Fruit fly (Drosophila melanogaster) whole organism, embryonic: ENCODE measurements around the gene Crg-1.

Source experiments
- Bdp1 ChIP-seq: fragments of 200-800 bp; sonication (Bioruptor generic); optimal IDR thresholded peaks from 3 replicates; lab custom pipeline; 2016; ENCODE audit warnings: missing biosample characterization, missing genetic modification characterization
- CG10979 ChIP-seq: fragments of 200-800 bp; sonication (Bioruptor generic); optimal IDR thresholded peaks from 2 replicates; lab custom pipeline; 2018; ENCODE audit warnings: missing biosample characterization, mild to moderate bottlenecking, missing genetic modification characterization, moderate library complexity
- CG12769 ChIP-seq: fragments of 200-800 bp; sonication (Bioruptor generic); optimal IDR thresholded peaks from 2 replicates; lab custom pipeline; 2019; ENCODE audit warnings: missing biosample characterization, mild to moderate bottlenecking, missing genetic modification characterization, moderate library complexity
- CG14441 ChIP-seq: fragments of 200-800 bp; sonication (Bioruptor generic); IDR thresholded peaks from 2 replicates; pipeline ENCODE4 v1.3.6; 2022; ENCODE audit warnings: missing biosample characterization, missing genetic modification characterization
- CG16813 ChIP-seq: fragments of 200-800 bp; sonication (Bioruptor generic); IDR thresholded peaks from 3 replicates; pipeline ENCODE4 v1.3.6; 2022; ENCODE audit warnings: missing biosample characterization, missing genetic modification characterization; ENCODE audit not compliant: partially characterized antibody
- CG2120 ChIP-seq: fragments of 200-800 bp; sonication (Bioruptor generic); optimal IDR thresholded peaks from 3 replicates; lab custom pipeline; 2016; ENCODE audit warnings: missing biosample characterization, missing genetic modification characterization
- CG2202 ChIP-seq: fragments of 200-800 bp; sonication (Bioruptor generic); optimal IDR thresholded peaks from 2 replicates; lab custom pipeline; 2018; ENCODE audit warnings: missing biosample characterization, mild to moderate bottlenecking, missing genetic modification characterization
- CG33213 ChIP-seq: fragments of 200-800 bp; sonication (Bioruptor generic); optimal IDR thresholded peaks from 3 replicates; lab custom pipeline; 2016; ENCODE audit warnings: missing biosample characterization, missing genetic modification characterization
- CG3995 ChIP-seq: fragments of 200-800 bp; sonication (Bioruptor generic); optimal IDR thresholded peaks from 3 replicates; lab custom pipeline; 2016; ENCODE audit warnings: missing biosample characterization, missing genetic modification characterization
- CG4404 ChIP-seq: fragments of 200-800 bp; sonication (Bioruptor generic); IDR thresholded peaks from 2 replicates; pipeline ENCODE4 v1.3.6; 2022; ENCODE audit warnings: missing biosample characterization, missing genetic modification characterization
- CG4854 ChIP-seq: fragments of 200-800 bp; sonication (Bioruptor generic); optimal IDR thresholded peaks from 2 replicates; lab custom pipeline; 2016; ENCODE audit warnings: missing biosample characterization, missing genetic modification characterization, inconsistent platforms
- CG7745 ChIP-seq: fragments of 200-800 bp; sonication (Bioruptor generic); optimal IDR thresholded peaks from 2 replicates; lab custom pipeline; 2018; ENCODE audit warnings: missing biosample characterization, mild to moderate bottlenecking, missing genetic modification characterization, moderate library complexity
- CG7963 ChIP-seq: fragments of 200-800 bp; sonication (Bioruptor generic); IDR thresholded peaks from 3 replicates; pipeline ENCODE4 v1.3.6; 2022; ENCODE audit warnings: missing biosample characterization, missing genetic modification characterization; ENCODE audit not compliant: partially characterized antibody
- CG8089 ChIP-seq: fragments of 200-800 bp; sonication (Bioruptor generic); optimal IDR thresholded peaks from 3 replicates; lab custom pipeline; 2016; ENCODE audit warnings: missing biosample characterization, missing genetic modification characterization
- CG8478 ChIP-seq: fragments of >200 bp; optimal IDR thresholded peaks from 2 replicates; lab custom pipeline; 2018
- CG9876 ChIP-seq: fragments of 200-800 bp; sonication (Bioruptor generic); optimal IDR thresholded peaks from 2 replicates; lab custom pipeline; 2016; ENCODE audit warnings: missing biosample characterization, missing genetic modification characterization
- CTCF ChIP-seq: fragments of 200-800 bp; sonication (Bioruptor generic); optimal IDR thresholded peaks from 2 replicates; lab custom pipeline; 2017; ENCODE audit warnings: missing biosample characterization, mild to moderate bottlenecking, missing genetic modification characterization, moderate library complexity
- CkIIα-i1 ChIP-seq: fragments of 200-800 bp; sonication (Bioruptor generic); IDR thresholded peaks from 2 replicates; pipeline ENCODE4 v1.3.6; 2022; ENCODE audit warnings: missing biosample characterization, missing genetic modification characterization
- Dp ChIP-seq: fragments of 200-800 bp; sonication (Bioruptor generic); optimal IDR thresholded peaks from 2 replicates; lab custom pipeline; 2018; ENCODE audit warnings: missing biosample characterization, mild to moderate bottlenecking, missing genetic modification characterization, moderate library complexity
- Eip74EF ChIP-seq, 2 experiments: fragments of 200-800 bp in 1 of 2; fragments of >200 bp in 1 of 2; sonication (Bioruptor generic) in 1 of 2; optimal IDR thresholded peaks; 2 replicates each; lab custom pipeline; 2017 to 2019; ENCODE audit warnings: missing biosample characterization in 2 of 2, missing genetic modification characterization in 2 of 2, mild to moderate bottlenecking in 1 of 2, moderate library complexity in 1 of 2
- GATAe ChIP-seq: fragments of 200-800 bp; sonication (Bioruptor generic); conservative IDR thresholded peaks from 2 replicates; pipeline ENCODE4 v1.3.6; 2022; ENCODE audit warnings: missing biosample characterization, missing genetic modification characterization
- Mes4 ChIP-seq: fragments of 200-800 bp; sonication (Bioruptor generic); optimal IDR thresholded peaks from 2 replicates; lab custom pipeline; 2016; ENCODE audit warnings: missing biosample characterization, missing genetic modification characterization
- TFAM ChIP-seq: fragments of 200-800 bp; sonication (Bioruptor generic); optimal IDR thresholded peaks from 2 replicates; lab custom pipeline; 2017; ENCODE audit warnings: missing biosample characterization, missing genetic modification characterization, inconsistent platforms
- amos ChIP-seq: fragments of 200-800 bp; sonication (Bioruptor generic); IDR thresholded peaks from 2 replicates; pipeline ENCODE4 v1.3.6; 2022; ENCODE audit warnings: missing biosample characterization, missing genetic modification characterization; ENCODE audit not compliant: partially characterized antibody
- bigmax ChIP-seq: fragments of 200-800 bp; sonication (Bioruptor generic); optimal IDR thresholded peaks from 2 replicates; lab custom pipeline; 2018; ENCODE audit warnings: missing biosample characterization, mild to moderate bottlenecking, missing genetic modification characterization
- chinmo ChIP-seq: fragments of 200-800 bp; sonication (Bioruptor generic); IDR thresholded peaks from 4 replicates; pipeline ENCODE4 v1.3.6; 2022; ENCODE audit warnings: missing biosample characterization, missing genetic modification characterization; ENCODE audit not compliant: partially characterized antibody
- hbn ChIP-seq: fragments of 200-800 bp; sonication (Bioruptor generic); IDR thresholded peaks from 2 replicates; pipeline ENCODE4 v1.3.6; 2022; ENCODE audit warnings: missing biosample characterization, missing genetic modification characterization; ENCODE audit not compliant: partially characterized antibody
- her ChIP-seq: fragments of 200-800 bp; sonication (Bioruptor generic); optimal IDR thresholded peaks from 2 replicates; lab custom pipeline; 2016; ENCODE audit warnings: missing biosample characterization, missing genetic modification characterization
- insv ChIP-seq, 2 experiments: fragments of 200-800 bp; sonication (Bioruptor generic); optimal IDR thresholded peaks; 3 replicates each; lab custom pipeline; 2016 to 2018; ENCODE audit warnings: missing biosample characterization in 2 of 2, missing genetic modification characterization in 2 of 2
- lmd ChIP-seq: fragments of 200-800 bp; sonication (Bioruptor generic); IDR thresholded peaks from 2 replicates; pipeline ENCODE4 v1.3.6; 2022; ENCODE audit warnings: missing biosample characterization, missing genetic modification characterization
- nau ChIP-seq: fragments of 200-800 bp; sonication (Bioruptor generic); optimal IDR thresholded peaks from 3 replicates; lab custom pipeline; 2017; ENCODE audit warnings: missing biosample characterization, mild to moderate bottlenecking, missing genetic modification characterization, missing genetic modification reagents
- sd ChIP-seq: fragments of 200-800 bp; sonication (Bioruptor generic); optimal IDR thresholded peaks from 3 replicates; lab custom pipeline; 2018; ENCODE audit warnings: missing biosample characterization, mild to moderate bottlenecking, missing genetic modification characterization, moderate library complexity
- sens ChIP-seq: fragments of 200-800 bp; sonication (Bioruptor generic); peaks from one replicate; lab custom pipeline; 2016; ENCODE audit warnings: missing biosample characterization, missing genetic modification characterization
- slbo ChIP-seq: fragments of 200-800 bp; sonication (Bioruptor generic); IDR thresholded peaks from 2 replicates; pipeline ENCODE4 v1.3.6; 2022; ENCODE audit warnings: missing biosample characterization, missing genetic modification characterization
- stwl ChIP-seq: fragments of 200-800 bp; sonication (Bioruptor generic); optimal IDR thresholded peaks from 3 replicates; lab custom pipeline; 2018; ENCODE audit warnings: missing biosample characterization, mild to moderate bottlenecking, missing genetic modification characterization, moderate library complexity
- twi ChIP-seq: fragments of 200-800 bp; optimal IDR thresholded peaks from 2 replicates; lab custom pipeline; 2019; ENCODE audit warnings: missing biosample characterization, mild to moderate bottlenecking, missing genetic modification characterization, moderate library complexity
- unc-4 ChIP-seq: fragments of 200-800 bp; sonication (Bioruptor generic); IDR thresholded peaks from 2 replicates; pipeline ENCODE4 v1.3.6; 2022; ENCODE audit warnings: missing biosample characterization, missing genetic modification characterization; ENCODE audit not compliant: partially characterized antibody
- vvl ChIP-seq: fragments of 200-800 bp; sonication (Bioruptor generic); IDR thresholded peaks from 2 replicates; pipeline ENCODE4 v1.3.6; 2022; ENCODE audit warnings: missing biosample characterization, missing genetic modification characterization
- wek ChIP-seq: fragments of 200-800 bp; sonication (Bioruptor generic); optimal IDR thresholded peaks from 3 replicates; lab custom pipeline; 2018; ENCODE audit warnings: missing biosample characterization, mild to moderate bottlenecking, missing genetic modification characterization, moderate library complexity
- zen ChIP-seq: fragments of 200-800 bp; sonication (Bioruptor generic); optimal IDR thresholded peaks from 3 replicates; lab custom pipeline; 2018; ENCODE audit warnings: missing biosample characterization, mild to moderate bottlenecking, missing genetic modification characterization, moderate library complexity
- zf30C ChIP-seq: fragments of 200-800 bp; sonication (Bioruptor generic); optimal IDR thresholded peaks from 3 replicates; lab custom pipeline; 2018; ENCODE audit warnings: missing biosample characterization, mild to moderate bottlenecking, missing genetic modification characterization

Crg-1 gene

DNA sequence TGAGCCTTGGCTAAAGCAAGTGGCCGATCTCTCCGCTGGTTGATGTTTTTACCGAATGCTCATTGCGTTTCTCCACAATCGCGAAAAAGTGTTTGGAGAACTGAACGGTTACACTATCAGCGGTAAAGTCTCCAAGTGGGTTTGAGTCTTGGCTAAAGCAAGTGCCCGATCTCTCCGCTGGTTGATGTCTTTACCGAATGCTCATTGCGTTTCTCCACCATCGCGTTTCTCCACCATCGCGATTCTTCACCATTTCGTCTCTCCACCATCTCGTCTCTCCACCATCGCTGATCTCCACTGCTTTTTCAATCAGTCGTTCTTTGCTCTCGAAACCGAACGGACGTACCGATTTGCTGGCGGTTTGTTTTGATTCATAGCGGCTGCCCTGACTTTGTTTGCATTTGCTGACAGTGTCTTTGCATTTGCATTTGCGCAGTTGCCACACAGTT lies 18.3 kb downstream of the Crg-1 start, which contains the start of gene ec (continued):
- TF ChIP-seq CG8478 (lab: Kevin White, UChicago) (no peak), TFAM (GFP tag; lab: Kevin White, UChicago) (no peak), hbn (GFP tag; lab: Robert Waterston, UW) (no peak), CG10979 (tag; lab: Kevin White, UChicago) (peak; percentile 4), zen (no peak)
- TF ChIP-seq, all 482 proteins: peak for 152

DNA sequence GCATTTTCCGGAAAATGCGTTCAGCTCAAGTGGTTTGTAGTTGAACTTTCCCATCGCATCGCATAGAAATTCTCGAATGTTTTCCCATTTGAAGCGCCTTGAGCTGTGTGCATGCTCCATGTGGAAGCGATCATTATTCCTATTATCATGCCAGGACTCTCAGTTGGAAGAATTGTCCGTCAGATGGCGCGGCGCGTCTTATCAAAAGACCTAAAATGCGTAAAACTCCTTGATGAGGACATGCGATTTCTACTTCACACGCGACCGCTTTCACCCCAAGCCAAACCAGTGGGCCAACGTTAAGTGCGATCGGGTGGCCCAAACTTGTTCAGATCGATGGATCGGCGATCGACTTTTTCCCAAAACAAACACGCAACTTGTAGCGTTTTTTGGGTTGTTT lies 22.6 kb downstream of the Crg-1 start:
- TF ChIP-seq bigmax (GFP tag; lab: Kevin White, UChicago) (no peak), CTCF (GFP tag; lab: Kevin White, UChicago) (peak; percentile 60), twi (tag; lab: Kevin White, UChicago) (peak; percentile 34)

DNA sequence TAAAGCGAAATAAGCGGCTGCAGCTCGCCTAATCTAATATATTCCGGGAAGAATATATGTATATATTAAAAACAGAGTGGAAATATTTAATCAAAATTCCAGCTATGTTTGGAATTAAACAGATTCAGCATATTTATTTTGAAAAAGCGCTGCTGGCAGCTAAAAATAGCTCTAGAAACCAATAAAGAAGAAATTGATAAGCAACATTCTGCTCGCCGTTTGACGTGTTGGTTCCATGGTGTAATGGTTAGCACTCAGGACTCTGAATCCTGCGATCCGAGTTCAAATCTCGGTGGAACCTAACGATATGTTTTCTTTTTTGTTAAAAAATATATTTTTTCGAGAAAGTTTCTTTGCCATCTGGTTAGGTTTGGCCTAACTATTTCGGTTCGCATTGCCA lies 26.4 kb downstream of the Crg-1 start:
- TF ChIP-seq sens (GFP tag; lab: Kevin White, UChicago): peak; percentile 26
- peak; percentile 28; the same call in 1 of the 3 replicates for TF ChIP-seq CG7963 (GFP tag; lab: Robert Waterston, UW)
- peak; percentile 52; the same call in 1 of the 2 replicates for TF ChIP-seq amos (GFP tag; lab: Robert Waterston, UW)
- no peak for TF ChIP-seq slbo (GFP tag; lab: Robert Waterston, UW)
- peak; percentile 53; the same call in 1 of the 3 replicates for TF ChIP-seq CG16813
- peak; percentile 87 for TF ChIP-seq Bdp1 (GFP tag; lab: Kevin White, UChicago)
- TF ChIP-seq CG33213 (GFP tag; lab: Kevin White, UChicago): no peak

DNA sequence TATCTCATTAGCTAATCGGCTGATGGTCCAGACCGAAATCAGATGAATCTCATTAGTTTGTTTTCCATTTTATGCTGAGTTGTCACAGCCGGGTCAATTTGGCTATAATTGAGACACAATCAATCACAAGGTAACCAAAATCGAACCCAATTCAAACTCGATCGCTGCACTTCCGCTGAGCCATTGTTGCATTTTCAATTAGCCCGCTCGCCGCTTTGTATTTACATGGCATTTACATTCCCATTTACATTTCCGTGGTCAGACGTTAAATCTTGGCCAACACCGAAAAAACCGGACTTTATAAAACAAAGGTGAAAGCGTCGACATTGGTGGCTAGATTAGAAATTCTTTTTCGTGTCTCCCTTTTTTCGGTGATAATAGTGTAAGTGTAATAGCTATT lies 32.0 kb downstream of the Crg-1 start:
- TF ChIP-seq CkIIα-i1 (GFP tag; lab: Robert Waterston, UW): no peak
- TF ChIP-seq Dp (GFP tag; lab: Kevin White, UChicago): no peak
- TF ChIP-seq Eip74EF (GFP tag; optimal IDR thresholded peaks at IDR 0.05; lab: Kevin White, UChicago): peak in 1 of 2 experiments; percentile 53
- TF ChIP-seq CG2202 (tag; lab: Kevin White, UChicago): no peak
- no peak for TF ChIP-seq CG8089
- TF ChIP-seq lmd: no peak
- no peak for TF ChIP-seq zf30C (GFP tag; lab: Kevin White, UChicago)
- TF ChIP-seq CG12769 (tag; lab: Kevin White, UChicago): no peak
- no peak for TF ChIP-seq CG9876 (GFP tag; lab: Kevin White, UChicago)
- TF ChIP-seq vvl (GFP tag; lab: Robert Waterston, UW): peak; percentile 72
- no peak for TF ChIP-seq CG4404 (GFP tag; lab: Robert Waterston, UW)
- no peak for TF ChIP-seq sd (tag; lab: Kevin White, UChicago)
- TF ChIP-seq CG7745: no peak
- TF ChIP-seq CG4854 (GFP tag; lab: Kevin White, UChicago): no peak
- TF ChIP-seq, all 482 proteins: peak for 2

DNA sequence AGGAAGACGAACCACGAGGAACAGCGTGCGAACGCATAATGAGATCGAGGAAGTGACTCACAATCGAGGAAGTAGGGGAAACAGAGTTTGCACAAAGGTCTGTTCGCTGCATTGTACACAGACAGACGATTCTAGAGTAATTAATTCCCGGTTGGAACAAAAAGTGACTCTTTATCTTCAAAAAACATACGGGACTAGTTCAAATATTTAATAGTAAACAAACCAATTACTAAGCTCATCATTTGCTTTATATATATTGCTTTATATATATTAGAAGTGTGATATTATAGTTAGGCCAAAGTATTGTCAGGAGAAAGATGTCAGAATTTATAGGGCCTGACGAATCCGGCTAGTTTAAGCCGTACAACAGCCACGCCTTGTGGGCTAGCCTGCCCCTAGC lies 34.9 kb downstream of the Crg-1 start, which contains the start of gene CG2901:
Gene CG2901, plus strand, starts transcription at position 301 of the 400 bp plus-strand sequence.
- TF ChIP-seq chinmo (no peak), CG2120 (GFP tag; lab: Kevin White, UChicago) (no peak), her (GFP tag; lab: Kevin White, UChicago) (no peak), unc-4 (GFP tag; lab: Robert Waterston, UW) (no peak), Mes4 (GFP tag; lab: Kevin White, UChicago) (no peak), CG14441 (GFP tag; lab: Robert Waterston, UW) (no peak), stwl (no peak), Eip74EF (GFP tag; optimal IDR thresholded peaks at IDR 0.05; lab: Kevin White, UChicago) (no peak), CG3995 (no peak), nau (GFP tag; lab: Kevin White, UChicago) (no peak), wek (GFP tag; lab: Kevin White, UChicago) (no peak), insv (GFP tag; optimal IDR thresholded peaks at IDR 0.05; lab: Kevin White, UChicago) (no peak), GATAe (GFP tag; lab: Robert Waterston, UW) (no peak)
